Worm (Caenorhabditis elegans) whole organism, midembryonic: ENCODE results near the gene oac-6.

Experiments used
- cog-1 ChIP-seq: sonication (generic microtip); optimal IDR thresholded peaks from 2 replicates; lab custom pipeline; 2016; ENCODE audit warnings: missing genetic modification characterization, missing compliant biosample characterization
- flt-1 ChIP-seq: fragments of 200-800 bp; sonication (Bioruptor generic); IDR thresholded peaks from 2 replicates; pipeline ENCODE4 v1.3.6; 2022; ENCODE audit warnings: missing genetic modification characterization, missing compliant biosample characterization
- med-1 ChIP-seq: sonication (generic microtip); optimal IDR thresholded peaks from 2 replicates; lab custom pipeline; 2017; ENCODE audit warnings: missing genetic modification characterization, mild to moderate bottlenecking, missing compliant biosample characterization, antibody characterized with exemption, missing genetic modification reagents; ENCODE audit not compliant: insufficient read depth
- ref-1 ChIP-seq: fragments of 200-800 bp; sonication (Bioruptor generic); conservative IDR thresholded peaks from 2 replicates; pipeline ENCODE4 v1.3.6; 2022; ENCODE audit warnings: missing genetic modification reagents, missing genetic modification characterization, missing compliant biosample characterization
- tab-1 ChIP-seq: fragments of 200-800 bp; sonication (Bioruptor generic); IDR thresholded peaks from 2 replicates; pipeline ENCODE4 v1.3.6; 2022; ENCODE audit warnings: missing genetic modification characterization, missing compliant biosample characterization
- ztf-23 ChIP-seq: fragments of 200-800 bp; sonication (Bioruptor generic); IDR thresholded peaks from 2 replicates; pipeline ENCODE4 v1.3.6; 2022; ENCODE audit warnings: missing genetic modification reagents, missing genetic modification characterization, missing compliant biosample characterization

DNA sequence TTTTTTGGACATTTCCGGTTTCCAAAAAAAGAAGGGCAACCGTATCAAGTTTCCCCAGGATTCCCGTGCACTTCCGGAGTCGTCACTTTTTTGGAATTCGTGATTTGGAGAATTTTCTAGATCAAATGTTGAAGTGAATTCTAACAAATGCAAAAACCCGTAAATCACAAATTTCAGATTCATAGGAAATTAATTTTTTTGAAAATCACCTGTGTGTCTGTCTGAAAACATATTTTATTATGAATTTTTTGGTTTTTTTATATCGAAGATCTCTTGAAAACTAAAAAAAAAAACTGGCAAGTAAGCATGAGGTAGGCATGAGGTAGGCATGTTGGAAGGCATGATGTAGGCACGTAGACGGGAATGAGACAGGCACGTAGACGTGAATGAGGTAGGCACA lies 47.5 kb downstream of the oac-6 start:
- no peak for TF ChIP-seq ref-1 (GFP tag; lab: Robert Waterston, UW)
- TF ChIP-seq cog-1 = no peak
- no peak for TF ChIP-seq flt-1 (GFP tag; lab: Robert Waterston, UW)
- no peak for TF ChIP-seq tab-1 (GFP tag; lab: Robert Waterston, UW)
- TF ChIP-seq ztf-23 (GFP tag; lab: Robert Waterston, UW) = no peak
- TF ChIP-seq med-1 = no peak
